Fruit fly (Drosophila melanogaster) Kc167 (cell line): ENCODE data around the gene CG17816.

Experiments used
- h ChIP-seq: fragments of >200 bp; optimal IDR thresholded peaks from 3 replicates; lab custom pipeline; 2018; ENCODE audit warnings: missing external identifiers
- insv ChIP-seq: fragments of >200 bp; optimal IDR thresholded peaks from 3 replicates; lab custom pipeline; 2018; ENCODE audit warnings: missing external identifiers
- psq ChIP-seq: fragments of >200 bp; optimal IDR thresholded peaks from 2 replicates; lab custom pipeline; 2017; ENCODE audit warnings: missing external identifiers
- ttk ChIP-seq: sonication (Bioruptor generic); optimal IDR thresholded peaks from 2 replicates; lab custom pipeline; 2017; ENCODE audit warnings: missing external identifiers

dm6 chr3R:7926354-7926753 lies 39.8 kb upstream of the CG17816 start:
- no peak for TF ChIP-seq insv (lab: Kevin White, UChicago)
- TF ChIP-seq ttk = no peak
- no peak for TF ChIP-seq psq (lab: Kevin White, UChicago)
- no peak for TF ChIP-seq h (lab: Kevin White, UChicago)
